Fruit fly (Drosophila melanogaster): ENCODE measurements around the gene CG8132.

The CG8132 gene

DNA sequence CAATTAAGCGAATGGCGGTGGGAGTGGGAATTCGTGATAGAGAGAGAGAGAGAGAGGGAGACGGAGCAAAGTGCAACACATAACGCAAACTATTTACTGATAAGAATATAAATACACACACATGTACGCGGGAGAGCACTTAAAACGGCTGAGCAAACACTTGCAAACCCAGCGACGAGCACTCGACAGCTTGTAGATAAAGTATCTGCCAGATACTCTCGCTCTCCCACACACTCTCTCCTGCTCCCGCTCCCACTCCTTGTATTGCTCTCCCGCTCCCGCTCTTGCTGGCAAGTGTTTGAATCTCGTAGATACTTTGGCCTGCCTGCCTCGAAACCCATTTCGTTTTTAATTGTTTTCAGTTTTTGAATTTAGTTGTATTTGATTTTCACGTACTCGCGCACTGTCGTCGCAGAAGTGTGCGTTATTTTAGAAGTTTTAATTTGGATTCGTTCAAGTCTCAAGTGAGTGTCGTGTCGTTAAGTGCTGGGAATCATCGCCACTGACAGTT, 26.9 kb downstream of the CG8132 start (continued):
- no peak for TF ChIP-seq CG16863 (GFP tag; optimal IDR thresholded peaks at IDR 0.05)
- no peak for TF ChIP-seq CG11085 (GFP tag; IDR thresholded peaks at IDR 0.05)
- TF ChIP-seq CG1603 (tag; optimal IDR thresholded peaks at IDR 0.05), result peak; percentile 3
- no peak for TF ChIP-seq nmo (GFP tag; optimal IDR thresholded peaks at IDR 0.05)
- TF ChIP-seq br (optimal IDR thresholded peaks at IDR 0.05), result no peak
- TF ChIP-seq unpg (GFP tag; optimal IDR thresholded peaks at IDR 0.05), result peak; percentile 21
- no peak for TF ChIP-seq D19A (tag; optimal IDR thresholded peaks at IDR 0.05)
- TF ChIP-seq CG9817 (tag; optimal IDR thresholded peaks at IDR 0.05), result no peak
- TF ChIP-seq Fer1 (GFP tag; optimal IDR thresholded peaks at IDR 0.05), result peak; percentile 75
- TF ChIP-seq CG10462 (GFP tag; optimal IDR thresholded peaks at IDR 0.05), result no peak
- peak; percentile 70 for TF ChIP-seq CG17568 (GFP tag; optimal IDR thresholded peaks at IDR 0.05)
- no peak for TF ChIP-seq Dad (GFP tag; optimal IDR thresholded peaks at IDR 0.05)
- TF ChIP-seq vvl (GFP tag; IDR thresholded peaks at IDR 0.05), result peak; percentile 43; the same call in 1 of the 2 replicates
- no peak for TF ChIP-seq CG5245 (GFP tag; optimal IDR thresholded peaks at IDR 0.05)
- no peak for TF ChIP-seq CG7786 (GFP tag; optimal IDR thresholded peaks at IDR 0.05)
- no peak for TF ChIP-seq CG6683 (GFP tag; optimal IDR thresholded peaks at IDR 0.05)
- no peak for TF ChIP-seq ab (GFP tag; optimal IDR thresholded peaks at IDR 0.05)
- peak; percentile 23; the same call in 1 of the 2 replicates for TF ChIP-seq MBD-R2 (GFP tag; IDR thresholded peaks at IDR 0.05)
- TF ChIP-seq CG2712 (tag; optimal IDR thresholded peaks at IDR 0.05), result no peak
- no peak for TF ChIP-seq Atf-2 (GFP tag; optimal IDR thresholded peaks at IDR 0.05)
- no peak for TF ChIP-seq trh (GFP tag; optimal IDR thresholded peaks at IDR 0.05)
- TF ChIP-seq Meics (GFP tag; optimal IDR thresholded peaks at IDR 0.05), result peak; percentile 38
- TF ChIP-seq Poxn (GFP tag; IDR thresholded peaks at IDR 0.05), result no peak
- TF ChIP-seq B-H1 (GFP tag; IDR thresholded peaks at IDR 0.05), result no peak; the same call in 2 of the 3 replicates
- TF ChIP-seq CG16815 (GFP tag; optimal IDR thresholded peaks at IDR 0.05), result no peak
- TF ChIP-seq run (tag; optimal IDR thresholded peaks at IDR 0.05), result no peak
- TF ChIP-seq NC2β (GFP tag; optimal IDR thresholded peaks at IDR 0.05), result no peak
- TF ChIP-seq prd (optimal IDR thresholded peaks at IDR 0.05), result no peak
- TF ChIP-seq prd (GFP tag; IDR thresholded peaks at IDR 0.05), result no peak
- peak; percentile 54 for TF ChIP-seq Hand (GFP tag; optimal IDR thresholded peaks at IDR 0.05)
- TF ChIP-seq CG33557 (GFP tag; optimal IDR thresholded peaks at IDR 0.05), result peak; percentile 48
- TF ChIP-seq MESR4 (GFP tag; optimal IDR thresholded peaks at IDR 0.05), result no peak
- TF ChIP-seq pita (GFP tag; optimal IDR thresholded peaks at IDR 0.05), result no peak
- TF ChIP-seq CG17359 (tag; optimal IDR thresholded peaks at IDR 0.05), result no peak
- TF ChIP-seq Mes4 (GFP tag; optimal IDR thresholded peaks at IDR 0.05), result no peak
- no peak for TF ChIP-seq Elba2 (GFP tag; optimal IDR thresholded peaks at IDR 0.05)
- peak; percentile 71 for TF ChIP-seq ATbp (GFP tag; optimal IDR thresholded peaks at IDR 0.05)
- no peak for TF ChIP-seq croc (GFP tag; conservative IDR thresholded peaks at IDR 0.05)
- peak; percentile 14 for TF ChIP-seq CG10209 (GFP tag; optimal IDR thresholded peaks at IDR 0.05)
- TF ChIP-seq dysf (GFP tag; IDR thresholded peaks at IDR 0.05), result no peak
- no peak for TF ChIP-seq disco-r (GFP tag; optimal IDR thresholded peaks at IDR 0.05)
- TF ChIP-seq Rx (GFP tag; IDR thresholded peaks at IDR 0.05), result no peak
- no peak for TF ChIP-seq eyg (GFP tag; optimal IDR thresholded peaks at IDR 0.05)
- no peak for TF ChIP-seq CG30403 (GFP tag; optimal IDR thresholded peaks at IDR 0.05)
- peak; percentile 87 for TF ChIP-seq psq (GFP tag; optimal IDR thresholded peaks at IDR 0.05)
- TF ChIP-seq HLH3B (GFP tag; IDR thresholded peaks at IDR 0.05), result no peak
- TF ChIP-seq CG5953 (GFP tag; IDR thresholded peaks at IDR 0.05), result 0 out of 2 replicates have a peak, but pooled peaks have one; percentile 53
- TF ChIP-seq scrt (GFP tag; optimal IDR thresholded peaks at IDR 0.05), result peak; percentile 8
- no peak for TF ChIP-seq CG10274 (GFP tag; optimal IDR thresholded peaks at IDR 0.05)
- no peak for TF ChIP-seq CG15073 (GFP tag; optimal IDR thresholded peaks at IDR 0.05)
- TF ChIP-seq gcm (GFP tag; optimal IDR thresholded peaks at IDR 0.05), result peak; percentile 46
